Worm (Caenorhabditis elegans): ENCODE data around the gene mrps-17.

The mrps-17 gene

DNA sequence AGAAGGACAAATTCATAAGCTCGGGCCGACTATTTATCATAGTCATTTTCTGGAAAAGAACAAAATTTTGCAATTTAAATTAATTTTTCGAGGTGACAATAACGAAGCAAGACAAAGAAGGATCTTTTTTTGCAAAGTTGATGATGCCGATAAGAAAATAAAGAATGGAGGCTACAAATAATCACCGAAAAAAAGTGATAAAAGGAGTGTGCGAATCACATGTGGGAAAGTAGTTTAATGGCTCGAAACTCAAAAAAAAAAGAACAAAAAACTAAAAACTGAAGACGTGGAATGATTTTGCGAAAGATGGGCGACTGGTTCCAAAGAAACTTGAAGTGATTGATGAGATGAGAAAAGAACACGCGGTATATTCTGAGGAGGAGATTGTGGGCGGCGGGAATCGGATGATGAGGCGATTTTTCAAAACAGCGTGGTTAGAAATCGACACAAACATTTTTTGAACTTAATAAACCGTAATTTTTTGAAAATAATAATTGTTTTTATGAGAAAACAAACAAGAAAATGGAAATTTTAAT is 12.1 kb downstream of the mrps-17 start, which contains the start of gene atgl-1:
Gene atgl-1 (minus strand): TSS at position 51 of the 536 bp plus-strand sequence.
- no peak for TF ChIP-seq hmg-4 (GFP tag; optimal IDR thresholded peaks at IDR 0.05)
- no peak for TF ChIP-seq F13C5.2 (tag; optimal IDR thresholded peaks at IDR 0.05)
- TF ChIP-seq ceh-36 (tag; optimal IDR thresholded peaks at IDR 0.05) = no peak
- no peak for TF ChIP-seq scrt-1 (GFP tag; IDR thresholded peaks at IDR 0.05)
- no peak for TF ChIP-seq hnd-1 (tag; optimal IDR thresholded peaks at IDR 0.05)
- no peak for TF ChIP-seq tra-4 (tag; optimal IDR thresholded peaks at IDR 0.05)
- TF ChIP-seq sea-1 (GFP tag; conservative IDR thresholded peaks at IDR 0.05) = no peak
- TF ChIP-seq aly-1 (tag; optimal IDR thresholded peaks at IDR 0.05) = no peak
- TF ChIP-seq ama-1 (optimal IDR thresholded peaks at IDR 0.05) = no peak
- TF ChIP-seq B0310.2 (tag; optimal IDR thresholded peaks at IDR 0.05) = no peak
- TF ChIP-seq pes-1 (GFP tag; IDR thresholded peaks at IDR 0.05) = no peak
- TF ChIP-seq hmbx-1 (tag; optimal IDR thresholded peaks at IDR 0.05) = no peak
- no peak for TF ChIP-seq tbx-37 (GFP tag; conservative IDR thresholded peaks at IDR 0.05)
- TF ChIP-seq flt-1 (GFP tag; IDR thresholded peaks at IDR 0.05) = no peak
- no peak for TF ChIP-seq ceh-13 (GFP tag; optimal IDR thresholded peaks at IDR 0.05)
- TF ChIP-seq tbx-11 (GFP tag; IDR thresholded peaks at IDR 0.05) = no peak
- TF ChIP-seq ets-7 (tag; optimal IDR thresholded peaks at IDR 0.05) = no peak

ce11 chrIII:6418254-6418653 is 13.3 kb downstream of the mrps-17 start:
- TF ChIP-seq aly-1 (tag; optimal IDR thresholded peaks at IDR 0.05) (no peak), hmbx-1 (tag; optimal IDR thresholded peaks at IDR 0.05) (no peak), ama-1 (optimal IDR thresholded peaks at IDR 0.05) (no peak)

DNA sequence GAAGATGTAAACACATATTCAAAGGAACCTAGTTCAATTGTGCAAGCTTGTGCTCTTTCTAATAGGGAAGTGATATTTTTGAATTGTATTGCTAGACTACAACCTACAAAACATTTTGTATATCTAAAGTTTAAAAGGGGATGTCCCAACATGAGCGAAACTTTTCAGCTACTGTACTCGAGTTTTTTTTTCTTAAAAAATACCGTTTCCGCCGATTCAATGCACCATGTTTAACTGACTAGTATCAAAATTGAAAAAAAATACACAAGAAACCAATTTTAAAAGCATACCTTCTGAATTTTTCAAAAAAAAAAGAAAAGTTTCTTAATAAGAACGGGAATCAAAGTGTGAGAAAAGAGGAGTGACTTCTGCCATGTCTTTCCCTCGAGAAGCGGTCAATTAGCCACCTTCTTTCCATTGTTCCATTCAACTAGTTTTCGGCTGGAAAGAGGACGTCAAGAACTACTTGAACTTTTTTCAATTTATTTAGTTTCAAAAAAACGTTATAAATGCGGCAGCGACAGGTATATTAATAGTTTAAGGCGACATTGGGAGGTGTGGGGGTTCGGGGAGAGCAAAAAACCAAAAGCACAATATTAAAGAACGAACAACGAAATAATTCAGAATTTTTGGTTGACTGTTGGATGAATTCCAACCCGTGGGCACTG is 16.2 kb downstream of the mrps-17 start, which contains the start of gene nas-4:
Gene nas-4 (minus strand): TSS at position 351 of the 668 bp plus-strand sequence.
- TF ChIP-seq tbx-11 (GFP tag; IDR thresholded peaks at IDR 0.05) = no peak
- no peak for TF ChIP-seq F13C5.2 (tag; optimal IDR thresholded peaks at IDR 0.05)
- no peak for TF ChIP-seq aly-1 (tag; optimal IDR thresholded peaks at IDR 0.05)
- TF ChIP-seq hnd-1 (tag; optimal IDR thresholded peaks at IDR 0.05) = no peak
- TF ChIP-seq sea-1 (GFP tag; conservative IDR thresholded peaks at IDR 0.05) = no peak
- no peak for TF ChIP-seq B0310.2 (tag; optimal IDR thresholded peaks at IDR 0.05)
- TF ChIP-seq ceh-36 (tag; optimal IDR thresholded peaks at IDR 0.05) = no peak
- no peak for TF ChIP-seq flt-1 (GFP tag; IDR thresholded peaks at IDR 0.05)
- TF ChIP-seq tra-4 (tag; optimal IDR thresholded peaks at IDR 0.05) = no peak
- TF ChIP-seq scrt-1 (GFP tag; IDR thresholded peaks at IDR 0.05) = no peak
- no peak for TF ChIP-seq hmbx-1 (tag; optimal IDR thresholded peaks at IDR 0.05)
- TF ChIP-seq pes-1 (GFP tag; IDR thresholded peaks at IDR 0.05) = no peak
- no peak for TF ChIP-seq hmg-4 (GFP tag; optimal IDR thresholded peaks at IDR 0.05)
- no peak for TF ChIP-seq ama-1 (optimal IDR thresholded peaks at IDR 0.05)
- TF ChIP-seq tbx-37 (GFP tag; conservative IDR thresholded peaks at IDR 0.05) = no peak
- TF ChIP-seq ceh-13 (GFP tag; optimal IDR thresholded peaks at IDR 0.05) = no peak
- TF ChIP-seq ets-7 (tag; optimal IDR thresholded peaks at IDR 0.05) = no peak

DNA sequence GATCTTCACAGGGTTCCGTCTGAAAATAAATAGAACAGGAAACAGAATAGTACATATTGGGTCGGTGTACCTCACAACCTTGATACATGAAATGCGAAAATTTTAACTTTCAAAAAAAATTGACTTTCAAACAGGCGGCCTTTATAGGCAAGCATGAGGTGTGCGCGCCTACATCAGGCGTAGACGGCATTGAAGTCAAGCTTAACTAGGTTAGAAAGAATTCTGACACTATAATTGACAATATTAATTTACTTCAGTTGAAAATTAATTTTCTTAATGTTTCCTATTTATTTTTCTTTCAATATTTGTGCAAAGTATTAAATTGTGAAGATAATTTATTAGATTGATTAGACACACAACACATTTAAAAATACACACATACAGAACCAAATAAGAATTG is 19.7 kb downstream of the mrps-17 start, which contains the start of gene C05D11.5:
Gene C05D11.5 (minus strand): TSS at position 101 of the 400 bp plus-strand sequence.
- TF ChIP-seq F13C5.2 (tag; optimal IDR thresholded peaks at IDR 0.05) (no peak), pes-1 (GFP tag; IDR thresholded peaks at IDR 0.05) (no peak), aly-1 (tag; optimal IDR thresholded peaks at IDR 0.05) (no peak), tbx-11 (GFP tag; IDR thresholded peaks at IDR 0.05) (no peak), hmg-4 (GFP tag; optimal IDR thresholded peaks at IDR 0.05) (no peak), ceh-36 (tag; optimal IDR thresholded peaks at IDR 0.05) (no peak)

DNA sequence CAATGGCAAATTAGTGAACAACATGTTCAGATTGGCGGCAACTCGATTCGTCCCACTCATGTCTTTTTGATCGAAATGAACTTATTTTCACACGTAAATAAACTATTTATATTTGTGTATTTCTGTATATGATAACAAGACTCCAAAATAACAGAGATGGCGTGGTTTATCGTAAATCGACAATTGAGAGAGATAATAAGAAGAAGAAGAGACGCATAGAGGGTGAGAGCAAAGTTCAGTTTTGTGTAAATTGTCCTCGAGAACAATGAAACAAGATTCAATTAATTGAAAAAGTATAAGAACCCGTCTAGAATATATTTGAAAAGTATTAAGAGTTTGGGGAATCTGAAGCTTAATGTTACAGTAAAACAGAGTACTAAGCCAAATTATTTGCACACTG is 20.2 kb downstream of the mrps-17 start:
- TF ChIP-seq scrt-1 (GFP tag; IDR thresholded peaks at IDR 0.05) = no peak
- TF ChIP-seq ets-7 (tag; optimal IDR thresholded peaks at IDR 0.05) = no peak
- TF ChIP-seq tbx-11 (GFP tag; IDR thresholded peaks at IDR 0.05) = no peak

DNA sequence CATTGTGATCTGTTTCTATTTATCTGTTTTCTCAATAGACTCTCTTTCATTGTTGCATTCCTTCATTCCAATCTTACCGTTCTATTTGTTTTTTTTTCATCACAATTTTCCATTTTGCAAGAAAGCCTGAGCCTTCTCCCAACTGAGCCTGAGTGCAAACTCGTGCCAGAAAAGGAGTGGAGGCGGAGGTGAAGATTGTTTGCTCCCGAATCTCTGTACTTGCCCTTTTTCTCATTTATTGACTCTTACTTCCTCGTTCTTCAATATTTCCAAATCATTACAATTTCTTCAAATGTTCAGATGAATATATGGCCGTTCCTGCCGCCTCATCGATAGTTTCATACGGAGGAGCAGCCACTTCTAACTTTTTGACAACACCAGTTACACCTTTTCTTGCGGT is 24.8 kb downstream of the mrps-17 start, which contains the start of gene let-756:
Gene let-756 (plus strand): TSS at position 301 of the 400 bp plus-strand sequence.
- TF ChIP-seq B0310.2 (tag; optimal IDR thresholded peaks at IDR 0.05) (no peak), ceh-13 (GFP tag; optimal IDR thresholded peaks at IDR 0.05) (no peak), hmbx-1 (tag; optimal IDR thresholded peaks at IDR 0.05) (no peak), sea-1 (GFP tag; conservative IDR thresholded peaks at IDR 0.05) (no peak), tbx-11 (GFP tag; IDR thresholded peaks at IDR 0.05) (no peak), ets-7 (tag; optimal IDR thresholded peaks at IDR 0.05) (no peak), pes-1 (GFP tag; IDR thresholded peaks at IDR 0.05) (no peak), hmg-4 (GFP tag; optimal IDR thresholded peaks at IDR 0.05) (no peak), F13C5.2 (tag; optimal IDR thresholded peaks at IDR 0.05) (no peak), flt-1 (GFP tag; IDR thresholded peaks at IDR 0.05) (no peak), ama-1 (optimal IDR thresholded peaks at IDR 0.05) (no peak), scrt-1 (GFP tag; IDR thresholded peaks at IDR 0.05) (no peak)

- TF ChIP-seq aly-1 (tag; optimal IDR thresholded peaks at IDR 0.05) (no peak), ceh-36 (tag; optimal IDR thresholded peaks at IDR 0.05) (no peak)
Measured at ce11 chrIII:6405121-6405520, 26.5 kb downstream of the mrps-17 start.

DNA sequence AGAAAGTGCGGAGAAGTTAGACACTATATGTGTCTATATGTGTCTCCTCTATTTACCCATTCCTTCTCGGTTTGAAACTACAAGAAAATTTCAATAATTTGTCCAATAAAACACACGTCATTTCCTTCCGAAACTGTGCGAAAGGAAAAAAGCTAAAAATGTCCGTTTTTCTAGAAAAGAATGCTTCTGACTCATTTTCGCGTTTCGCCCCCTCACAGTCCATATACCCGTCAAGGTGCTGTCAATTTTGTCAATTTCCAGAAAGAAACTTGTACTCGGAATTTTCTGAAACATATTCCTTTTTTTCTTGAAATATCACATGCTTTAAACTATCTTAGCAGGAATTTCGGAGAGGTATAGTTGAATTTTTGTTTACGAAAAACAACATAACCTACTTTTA is 28.8 kb downstream of the mrps-17 start:
- TF ChIP-seq ama-1 (optimal IDR thresholded peaks at IDR 0.05) (no peak), aly-1 (tag; optimal IDR thresholded peaks at IDR 0.05) (no peak), B0310.2 (tag; optimal IDR thresholded peaks at IDR 0.05) (no peak)

All from whole organism, early embryonic.